Worm (Caenorhabditis elegans): Measurements from ENCODE around the gene lgc-23.
A peak's percentile ranks its signal among the peaks of the same experiment; 100 is the strongest.

lgc-23 gene

ce11 chrX:12034661-12035060 lies 30.3 kb upstream of the lgc-23 start (continued):
- TF ChIP-seq lsy-2 (tag; optimal IDR thresholded peaks at IDR 0.05): no peak
- TF ChIP-seq nhr-71 (tag; optimal IDR thresholded peaks at IDR 0.05): peak; percentile 52
- TF ChIP-seq nhr-47 (tag; optimal IDR thresholded peaks at IDR 0.05): peak; percentile 34
- TF ChIP-seq grh-1 (GFP tag; IDR thresholded peaks at IDR 0.05): no peak
- TF ChIP-seq hlh-17 (GFP tag; optimal IDR thresholded peaks at IDR 0.05; ENCODE audit: borderline replicate concordance): no peak
- TF ChIP-seq snu-23 (GFP tag; optimal IDR thresholded peaks at IDR 0.05): no peak
- no peak for TF ChIP-seq hpl-2 (GFP tag; optimal IDR thresholded peaks at IDR 0.05)
- no peak for TF ChIP-seq fkh-10 (GFP tag; optimal IDR thresholded peaks at IDR 0.05)
- TF ChIP-seq ztf-11 (tag; optimal IDR thresholded peaks at IDR 0.05): peak in 1 of 2 experiments; percentile 1
- TF ChIP-seq C34B4.2 (tag; optimal IDR thresholded peaks at IDR 0.05): no peak
- TF ChIP-seq pax-3 (tag; optimal IDR thresholded peaks at IDR 0.05): no peak
- TF ChIP-seq skn-1 (tag; optimal IDR thresholded peaks at IDR 0.05): no peak
- no peak for TF ChIP-seq xbp-1 (tag; optimal IDR thresholded peaks at IDR 0.05)
- no peak for TF ChIP-seq vab-15 (tag; optimal IDR thresholded peaks at IDR 0.05)
- TF ChIP-seq lin-13 (GFP tag; optimal IDR thresholded peaks at IDR 0.05): no peak
- TF ChIP-seq elt-3 (tag; optimal IDR thresholded peaks at IDR 0.05): no peak

DNA sequence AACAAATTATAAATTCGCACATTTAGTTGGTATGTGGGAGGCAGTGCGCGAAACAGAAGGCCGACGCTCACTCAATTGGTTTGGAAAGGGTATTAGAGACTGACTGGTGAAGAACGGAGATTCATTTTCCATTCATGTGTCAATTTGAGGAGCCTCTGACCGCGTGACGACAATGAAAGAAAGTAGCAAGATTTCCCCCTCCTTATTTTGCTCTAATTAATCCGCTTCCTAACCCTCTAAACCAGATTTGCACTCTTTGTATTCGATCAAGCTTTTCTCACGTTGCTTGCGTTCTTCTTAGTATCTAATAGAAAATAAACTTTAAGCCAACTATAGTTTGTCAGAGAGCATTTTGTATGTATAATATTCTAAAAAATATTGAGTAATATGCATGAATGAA lies 28.9 kb upstream of the lgc-23 start:
- TF ChIP-seq pax-3 (tag; optimal IDR thresholded peaks at IDR 0.05): no peak
- TF ChIP-seq unc-98 (GFP tag; IDR thresholded peaks at IDR 0.05): no peak
- peak; percentile 75 for TF ChIP-seq dsc-1 (tag; optimal IDR thresholded peaks at IDR 0.05)
- no peak for TF ChIP-seq sox-4 (tag; optimal IDR thresholded peaks at IDR 0.05)

DNA sequence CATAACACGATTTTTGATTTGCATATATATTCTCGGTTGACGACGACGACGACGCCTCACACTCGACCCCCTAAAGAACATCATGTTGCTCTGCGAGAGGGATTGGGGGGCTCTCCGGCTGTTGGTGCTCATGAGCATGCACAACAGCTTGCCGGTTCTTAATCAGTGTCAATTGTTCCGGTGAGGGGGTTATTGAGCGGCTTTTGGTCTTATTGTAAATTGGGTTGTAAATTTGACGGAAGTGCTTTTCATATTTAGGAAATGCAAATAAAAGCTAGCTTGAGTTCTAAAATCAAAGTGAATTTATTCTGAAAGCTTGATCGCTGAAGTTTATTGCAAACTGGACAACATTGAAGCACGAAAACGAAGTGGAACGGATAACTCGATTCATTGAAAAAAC lies 27.0 kb upstream of the lgc-23 start:
- TF ChIP-seq dsc-1 (tag; optimal IDR thresholded peaks at IDR 0.05) (peak; percentile 4), lin-39 (tag; optimal IDR thresholded peaks at IDR 0.05) (no peak)

DNA sequence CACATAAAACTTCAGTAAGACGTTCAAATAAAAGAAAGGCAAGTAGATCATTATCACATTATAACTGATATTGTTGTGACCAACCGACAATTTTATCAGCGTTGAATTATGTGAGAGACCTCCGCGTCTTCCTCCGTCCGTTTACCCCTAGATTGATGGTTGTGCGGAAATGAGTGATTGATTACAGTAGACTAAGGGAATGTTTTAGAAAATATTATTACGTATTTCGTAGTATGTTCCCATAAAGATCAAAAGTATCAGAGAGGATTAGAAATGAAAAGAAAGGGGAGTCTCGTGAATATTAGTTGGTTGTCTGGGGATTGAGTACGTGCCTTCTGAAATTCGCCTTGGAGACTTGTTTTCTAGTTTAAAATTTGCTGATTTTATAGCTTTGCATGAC lies 26.3 kb upstream of the lgc-23 start:
- TF ChIP-seq lin-14 (GFP tag; optimal IDR thresholded peaks at IDR 0.05) (peak; percentile 51), nhr-71 (tag; optimal IDR thresholded peaks at IDR 0.05) (peak; percentile 28), fkh-8 (tag; optimal IDR thresholded peaks at IDR 0.05) (peak; percentile 49), elt-3 (tag; optimal IDR thresholded peaks at IDR 0.05) (peak in 2 of 6 experiments; percentile 21 to 57), F16B12.6 (tag; optimal IDR thresholded peaks at IDR 0.05) (no peak), hlh-4 (tag; optimal IDR thresholded peaks at IDR 0.05) (no peak), irx-1 (tag; optimal IDR thresholded peaks at IDR 0.05) (no peak), blmp-1 (tag; optimal IDR thresholded peaks at IDR 0.05) (peak; percentile 23), unc-30 (tag; optimal IDR thresholded peaks at IDR 0.05) (no peak), lin-13 (GFP tag; optimal IDR thresholded peaks at IDR 0.05) (no peak)

- no peak for TF ChIP-seq mdl-1 (tag; optimal IDR thresholded peaks at IDR 0.05)
- TF ChIP-seq hlh-4 (tag; optimal IDR thresholded peaks at IDR 0.05): no peak
Measured at ce11 chrX:12056973-12057372, 8.0 kb upstream of the lgc-23 start, which contains the start of gene B0198.3. TSS of gene B0198.3 (minus strand) at chrX:12057073.

DNA sequence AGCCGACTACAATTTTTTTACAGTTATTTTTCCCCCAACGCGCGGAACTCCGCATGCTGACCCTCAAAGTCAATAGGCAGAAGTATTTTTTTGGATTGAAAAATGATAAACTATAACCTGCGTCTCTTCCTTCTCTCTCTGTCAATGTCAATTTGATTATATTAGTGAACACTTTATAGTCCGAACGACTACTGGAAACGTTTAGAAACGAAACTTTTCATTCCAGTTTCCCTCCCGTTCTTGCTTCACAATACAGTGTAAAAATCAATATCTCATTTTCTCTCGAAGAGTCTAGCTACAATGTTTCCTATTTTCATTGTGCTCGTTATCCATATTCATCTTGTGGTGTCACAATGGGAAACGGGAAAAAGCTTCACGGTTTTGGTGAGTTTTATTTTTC lies 3.2 kb downstream of the lgc-23 start, which contains the start of gene lgc-24:
lgc-24 (plus strand) TSS at position 301 of the 400 bp plus-strand sequence.
- TF ChIP-seq snu-23 (GFP tag; optimal IDR thresholded peaks at IDR 0.05) (no peak), ceh-88 (GFP tag; IDR thresholded peaks at IDR 0.05) (no peak), alr-1 (tag; optimal IDR thresholded peaks at IDR 0.05; ENCODE audit: borderline replicate concordance) (no peak), lin-35 (GFP tag; optimal IDR thresholded peaks at IDR 0.05) (no peak), nhr-237 (tag; optimal IDR thresholded peaks at IDR 0.05) (no peak), lin-39 (tag; optimal IDR thresholded peaks at IDR 0.05) (no peak), egl-13 (tag; optimal IDR thresholded peaks at IDR 0.05) (no peak), mdl-1 (tag; optimal IDR thresholded peaks at IDR 0.05) (no peak), nhr-84 (tag; optimal IDR thresholded peaks at IDR 0.05) (no peak)

Data from whole organism, L1 larva.